Worm (Caenorhabditis elegans): ENCODE results near the gene C53A5.2.

Gene C53A5.2

DNA sequence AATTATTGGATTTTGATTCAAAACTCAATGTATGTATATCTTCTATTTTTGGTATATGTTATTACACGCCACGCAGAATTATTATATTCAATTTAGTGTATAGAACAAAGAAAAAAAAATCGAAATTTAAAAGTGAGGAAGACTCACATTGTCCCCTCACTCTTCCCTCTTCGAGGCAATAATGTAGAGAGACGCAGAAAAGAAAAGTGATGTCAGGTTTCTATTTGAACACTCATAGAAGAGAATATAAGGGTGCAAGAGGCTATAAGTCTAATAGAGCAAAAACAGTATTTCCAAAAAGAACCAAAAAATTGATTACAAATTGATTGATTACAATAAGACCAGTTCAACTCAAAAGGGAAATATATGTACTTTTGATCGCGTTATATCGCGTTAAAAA, 25.5 kb upstream of the C53A5.2 start:
- TF ChIP-seq ceh-34 (tag; optimal IDR thresholded peaks at IDR 0.05): peak; percentile 66
- no peak for TF ChIP-seq pag-3 (tag; optimal IDR thresholded peaks at IDR 0.05; ENCODE audit: borderline replicate concordance)

ce11 chrV:14546569-14546968, 23.6 kb upstream of the C53A5.2 start, which contains the start of gene C53A5.13:
C53A5.13 (plus strand) TSS chrV:14546869.
- TF ChIP-seq sdc-2 (tag; optimal IDR thresholded peaks at IDR 0.05): no peak
- no peak for TF ChIP-seq K09A11.1 (tag; optimal IDR thresholded peaks at IDR 0.05; ENCODE audit: insufficient read depth)
- no peak for TF ChIP-seq nfya-1 (tag; optimal IDR thresholded peaks at IDR 0.05)
- no peak for TF ChIP-seq ahr-1 (tag; optimal IDR thresholded peaks at IDR 0.05)
- TF ChIP-seq lim-6 (tag; optimal IDR thresholded peaks at IDR 0.05): no peak
- no peak for TF ChIP-seq ceh-22 (tag; optimal IDR thresholded peaks at IDR 0.05)
- no peak for TF ChIP-seq ceh-24 (tag; optimal IDR thresholded peaks at IDR 0.05)
- no peak for TF ChIP-seq sox-2 (GFP tag; IDR thresholded peaks at IDR 0.05)
- TF ChIP-seq ztf-16 (tag; optimal IDR thresholded peaks at IDR 0.05): no peak
- no peak for TF ChIP-seq ama-1 (optimal IDR thresholded peaks at IDR 0.05)
- TF ChIP-seq dmd-4 (tag; optimal IDR thresholded peaks at IDR 0.05; ENCODE audit: borderline replicate concordance): no peak
- no peak for TF ChIP-seq hlh-6 (tag; optimal IDR thresholded peaks at IDR 0.05)
- no peak for TF ChIP-seq nhr-232 (tag; optimal IDR thresholded peaks at IDR 0.05)
- TF ChIP-seq ets-4 (tag; optimal IDR thresholded peaks at IDR 0.05): no peak
- TF ChIP-seq ref-2 (tag; optimal IDR thresholded peaks at IDR 0.05): no peak

ce11 chrV:14545816-14546283, 22.8 kb upstream of the C53A5.2 start, which contains the start of gene rike-1:
rike-1 (minus strand) TSS chrV:14545866.
- TF ChIP-seq ceh-9 (tag; optimal IDR thresholded peaks at IDR 0.05): no peak
- no peak for TF ChIP-seq tbx-2 (tag; optimal IDR thresholded peaks at IDR 0.05)
- TF ChIP-seq gmeb-2 (tag; optimal IDR thresholded peaks at IDR 0.05): no peak
- TF ChIP-seq unc-3 (GFP tag; conservative IDR thresholded peaks at IDR 0.05): no peak
- no peak for TF ChIP-seq unc-3 (tag; optimal IDR thresholded peaks at IDR 0.05)
- peak; percentile 61 for TF ChIP-seq ztf-16 (tag; optimal IDR thresholded peaks at IDR 0.05)
- no peak for TF ChIP-seq hlh-15 (tag; optimal IDR thresholded peaks at IDR 0.05)
- TF ChIP-seq unc-55 (GFP tag; optimal IDR thresholded peaks at IDR 0.05): no peak
- TF ChIP-seq rnt-1 (tag; optimal IDR thresholded peaks at IDR 0.05): no peak
- TF ChIP-seq ceh-6 (GFP tag; optimal IDR thresholded peaks at IDR 0.05): no peak
- TF ChIP-seq pha-2 (tag; optimal IDR thresholded peaks at IDR 0.05): no peak
- TF ChIP-seq che-1 (tag; optimal IDR thresholded peaks at IDR 0.05): no peak
- no peak for TF ChIP-seq sox-2 (GFP tag; IDR thresholded peaks at IDR 0.05)
- TF ChIP-seq pqm-1 (tag; optimal IDR thresholded peaks at IDR 0.05): no peak
- no peak for TF ChIP-seq lin-11 (tag; optimal IDR thresholded peaks at IDR 0.05)
- no peak for TF ChIP-seq unc-86 (tag; optimal IDR thresholded peaks at IDR 0.05)
- no peak for TF ChIP-seq mec-3 (tag; optimal IDR thresholded peaks at IDR 0.05; ENCODE audit: borderline replicate concordance)
- no peak for TF ChIP-seq hlh-13 (GFP tag; optimal IDR thresholded peaks at IDR 0.05)
- no peak for TF ChIP-seq ceh-18 (tag; optimal IDR thresholded peaks at IDR 0.05)
- TF ChIP-seq ceh-14 (tag; optimal IDR thresholded peaks at IDR 0.05): peak; percentile 15
- peak; percentile 50 for TF ChIP-seq ceh-31 (tag; optimal IDR thresholded peaks at IDR 0.05)
- TF ChIP-seq eyg-1 (tag; optimal IDR thresholded peaks at IDR 0.05): no peak
- no peak for TF ChIP-seq tbx-7 (tag; optimal IDR thresholded peaks at IDR 0.05)
- TF ChIP-seq ceh-2 (tag; optimal IDR thresholded peaks at IDR 0.05): peak; percentile 59
- peak; percentile 49 for TF ChIP-seq unc-42 (tag; optimal IDR thresholded peaks at IDR 0.05)
- peak; percentile 52 for TF ChIP-seq ets-4 (tag; optimal IDR thresholded peaks at IDR 0.05)

- TF ChIP-seq tbx-7 (tag; optimal IDR thresholded peaks at IDR 0.05): no peak
- TF ChIP-seq elt-2 (tag; optimal IDR thresholded peaks at IDR 0.05): peak; percentile 96
These were observed 19.1 kb upstream of the C53A5.2 start for ce11 chrV:14542138-14542537.
